Worm (Caenorhabditis elegans) whole organism, mixed stage, embryonic: Measurements from ENCODE around the gene C15H9.2.

Experiments
- M03D4.4 ChIP-seq: sonication (generic microtip); optimal IDR thresholded peaks from 2 replicates; lab custom pipeline; 2017; ENCODE audit warnings: mild to moderate bottlenecking, missing genetic modification characterization, missing compliant biosample characterization
- bed-3 ChIP-seq: fragments of 200-800 bp; sonication (Bioruptor generic); optimal IDR thresholded peaks from 3 replicates; lab custom pipeline; 2018; ENCODE audit warnings: mild to moderate bottlenecking, missing genetic modification characterization, moderate library complexity, missing compliant biosample characterization
- blmp-1 ChIP-seq: fragments of 150-350 bp; optimal IDR thresholded peaks from 2 replicates; lab custom pipeline; 2014; ENCODE audit warnings: missing biosample characterization, missing genetic modification characterization
- ceh-43 ChIP-seq: fragments of 200-800 bp; sonication (Bioruptor generic); optimal IDR thresholded peaks from 2 replicates; lab custom pipeline; 2018; ENCODE audit warnings: mild to moderate bottlenecking, missing genetic modification characterization, moderate library complexity, missing compliant biosample characterization
- ceh-83 ChIP-seq: fragments of 200-800 bp; sonication (Bioruptor generic); optimal IDR thresholded peaks from 2 replicates; lab custom pipeline; 2018; ENCODE audit warnings: mild to moderate bottlenecking, missing genetic modification characterization, missing compliant biosample characterization
- ces-1 ChIP-seq: fragments of 150-350 bp; optimal IDR thresholded peaks from 2 replicates; lab custom pipeline; 2014; ENCODE audit warnings: missing biosample characterization, missing genetic modification reagents, missing genetic modification characterization
- cnd-1 ChIP-seq: fragments of 200-800 bp; sonication (Bioruptor generic); optimal IDR thresholded peaks from 2 replicates; lab custom pipeline; 2018; ENCODE audit warnings: mild to moderate bottlenecking, missing genetic modification characterization, missing compliant biosample characterization
- drap-1 ChIP-seq: fragments of 200-800 bp; sonication (Bioruptor generic); optimal IDR thresholded peaks from 3 replicates; lab custom pipeline; 2018; ENCODE audit warnings: mild to moderate bottlenecking, missing genetic modification characterization, missing compliant biosample characterization
- elt-1 ChIP-seq: sonication (generic microtip); optimal IDR thresholded peaks from 2 replicates; lab custom pipeline; 2017; ENCODE audit warnings: missing genetic modification characterization, mild to moderate bottlenecking, missing compliant biosample characterization, antibody characterized with exemption, moderate library complexity, borderline replicate concordance; ENCODE audit not compliant: insufficient read depth
- elt-3 ChIP-seq: fragments of 150-350 bp; optimal IDR thresholded peaks from 2 replicates; lab custom pipeline; 2014; ENCODE audit warnings: missing biosample characterization, missing genetic modification characterization
- flh-1 ChIP-seq: fragments of 200-800 bp; sonication (Bioruptor generic); optimal IDR thresholded peaks from 2 replicates; lab custom pipeline; 2018; ENCODE audit warnings: mild to moderate bottlenecking, missing genetic modification characterization, moderate library complexity, missing compliant biosample characterization
- ham-2 ChIP-seq: fragments of 200-800 bp; sonication (Bioruptor generic); optimal IDR thresholded peaks from 2 replicates; lab custom pipeline; 2018; ENCODE audit warnings: mild to moderate bottlenecking, missing genetic modification characterization, missing compliant biosample characterization
- hlh-1 ChIP-seq: fragments of 150-350 bp; optimal IDR thresholded peaks from 2 replicates; lab custom pipeline; 2014; ENCODE audit warnings: missing biosample characterization, missing genetic modification reagents, missing genetic modification characterization
- lin-13 ChIP-seq: fragments of 150-350 bp; optimal IDR thresholded peaks from 2 replicates; lab custom pipeline; 2014; ENCODE audit warnings: missing biosample characterization, missing genetic modification characterization
- mab-5 ChIP-seq: fragments of 150-350 bp; optimal IDR thresholded peaks from 2 replicates; lab custom pipeline; 2014; ENCODE audit warnings: missing biosample characterization, missing genetic modification characterization
- mep-1 ChIP-seq: fragments of 150-350 bp; optimal IDR thresholded peaks from 2 replicates; lab custom pipeline; 2017; ENCODE audit warnings: missing biosample characterization, missing genetic modification reagents, missing genetic modification characterization, inconsistent platforms
- mls-2 ChIP-seq: sonication (generic microtip); optimal IDR thresholded peaks from 2 replicates; lab custom pipeline; 2016; ENCODE audit warnings: mild to moderate bottlenecking, missing genetic modification characterization, moderate library complexity, missing compliant biosample characterization
- nhr-12 ChIP-seq: fragments of 150-350 bp; optimal IDR thresholded peaks from 2 replicates; lab custom pipeline; 2014; ENCODE audit warnings: missing biosample characterization, missing genetic modification characterization
- nhr-2 ChIP-seq: fragments of 150-350 bp; optimal IDR thresholded peaks from 2 replicates; lab custom pipeline; 2014; ENCODE audit warnings: missing biosample characterization, missing genetic modification characterization
- nhr-237 ChIP-seq: fragments of 150-350 bp; optimal IDR thresholded peaks from 2 replicates; lab custom pipeline; 2014; ENCODE audit warnings: missing biosample characterization, missing genetic modification characterization
- nhr-28 ChIP-seq: fragments of 150-350 bp; optimal IDR thresholded peaks from 2 replicates; lab custom pipeline; 2014; ENCODE audit warnings: missing biosample characterization, missing genetic modification characterization
- nhr-76 ChIP-seq: sonication (generic microtip); optimal IDR thresholded peaks from 2 replicates; lab custom pipeline; 2017; ENCODE audit warnings: missing biosample characterization, missing genetic modification characterization
- pha-4 ChIP-seq: fragments of 150-350 bp; optimal IDR thresholded peaks from 2 replicates; lab custom pipeline; 2018; ENCODE audit warnings: missing biosample characterization, missing genetic modification reagents, missing genetic modification characterization
- sem-2 ChIP-seq: fragments of 200-800 bp; sonication (Bioruptor generic); optimal IDR thresholded peaks from 2 replicates; lab custom pipeline; 2018; ENCODE audit warnings: mild to moderate bottlenecking, missing genetic modification characterization, missing compliant biosample characterization
- snpc-4 ChIP-seq: fragments of 150-350 bp; optimal IDR thresholded peaks from 2 replicates; lab custom pipeline; 2014; ENCODE audit warnings: missing biosample characterization, missing genetic modification characterization
- sptf-1 ChIP-seq: sonication (generic microtip); optimal IDR thresholded peaks from 2 replicates; lab custom pipeline; 2017; ENCODE audit warnings: mild to moderate bottlenecking, missing genetic modification characterization, moderate library complexity, missing compliant biosample characterization
- tbx-8 ChIP-seq: fragments of 200-800 bp; sonication (Bioruptor generic); optimal IDR thresholded peaks from 2 replicates; lab custom pipeline; 2018; ENCODE audit warnings: mild to moderate bottlenecking, missing genetic modification characterization, moderate library complexity, missing compliant biosample characterization
- unc-120 ChIP-seq: sonication (generic microtip); optimal IDR thresholded peaks from 2 replicates; lab custom pipeline; 2017; ENCODE audit warnings: missing genetic modification characterization, missing compliant biosample characterization; ENCODE audit not compliant: poor library complexity, severe bottlenecking
- unc-39 ChIP-seq: fragments of 150-350 bp; optimal IDR thresholded peaks from 2 replicates; lab custom pipeline; 2014; ENCODE audit warnings: missing biosample characterization, missing genetic modification characterization
- unc-62 ChIP-seq: fragments of 150-350 bp; optimal IDR thresholded peaks from 2 replicates; lab custom pipeline; 2014; ENCODE audit warnings: missing biosample characterization, missing genetic modification reagents, missing genetic modification characterization
- ztf-11 ChIP-seq: fragments of 150-350 bp; optimal IDR thresholded peaks from 2 replicates; lab custom pipeline; 2014; ENCODE audit warnings: missing biosample characterization, missing genetic modification characterization

C15H9.2 gene

ce11 chrX:6084439-6084838 lies 33.9 kb upstream of the C15H9.2 start, which contains the start of gene C45B2.2:
Gene C45B2.2, plus strand, starts transcription at chrX:6084739.
- TF ChIP-seq ham-2 (no peak), bed-3 (GFP tag; lab: Kevin White, UChicago) (no peak), nhr-237 (no peak)

- TF ChIP-seq unc-39 (no peak), lin-13 (tag; lab: Kevin White, UChicago) (no peak), cnd-1 (tag; lab: Kevin White, UChicago) (no peak), mep-1 (tag; lab: Kevin White, UChicago) (no peak), nhr-2 (tag; lab: Kevin White, UChicago) (no peak), mab-5 (tag; lab: Kevin White, UChicago) (no peak), mls-2 (no peak), bed-3 (GFP tag; lab: Kevin White, UChicago) (no peak), unc-62 (GFP tag; lab: Kevin White, UChicago) (no peak), elt-1 (tag; lab: Kevin White, UChicago) (no peak)
Observed at ce11 chrX:6085824-6086223, 32.5 kb upstream of the C15H9.2 start, which contains the start of gene C45B2.1. Gene C45B2.1, plus strand, starts transcription at chrX:6086124.

ce11 chrX:6087676-6088075 lies 30.6 kb upstream of the C15H9.2 start, which contains the start of gene C45B2.8:
Gene C45B2.8, plus strand, starts transcription at chrX:6087976.
- TF ChIP-seq nhr-237 (no peak), nhr-76 (tag; lab: Kevin White, UChicago) (no peak), sptf-1 (tag; lab: Kevin White, UChicago) (no peak), tbx-8 (GFP tag; lab: Kevin White, UChicago) (no peak), elt-3 (tag; lab: Kevin White, UChicago) (no peak), nhr-12 (tag; lab: Kevin White, UChicago) (no peak), unc-39 (no peak), unc-62 (GFP tag; lab: Kevin White, UChicago) (no peak), bed-3 (GFP tag; lab: Kevin White, UChicago) (no peak), lin-13 (tag; lab: Kevin White, UChicago) (no peak), elt-1 (tag; lab: Kevin White, UChicago) (no peak), ztf-11 (tag; lab: Kevin White, UChicago) (no peak), pha-4 (no peak), blmp-1 (no peak), drap-1 (GFP tag; lab: Kevin White, UChicago) (no peak)

- TF ChIP-seq blmp-1 (no peak), snpc-4 (tag; lab: Kevin White, UChicago) (no peak), hlh-1 (tag; lab: Kevin White, UChicago) (no peak), ces-1 (GFP tag; lab: Kevin White, UChicago) (no peak), unc-120 (no peak), nhr-237 (no peak), tbx-8 (GFP tag; lab: Kevin White, UChicago) (no peak), flh-1 (GFP tag; lab: Kevin White, UChicago) (no peak), unc-62 (GFP tag; lab: Kevin White, UChicago) (no peak), nhr-2 (tag; lab: Kevin White, UChicago) (no peak), lin-13 (tag; lab: Kevin White, UChicago) (no peak), M03D4.4 (tag; lab: Kevin White, UChicago) (no peak), mab-5 (tag; lab: Kevin White, UChicago) (no peak), sptf-1 (tag; lab: Kevin White, UChicago) (no peak), ceh-43 (GFP tag; lab: Kevin White, UChicago) (no peak), unc-39 (no peak), mep-1 (tag; lab: Kevin White, UChicago) (no peak), pha-4 (no peak)
Observed at ce11 chrX:6088718-6089117, 29.6 kb upstream of the C15H9.2 start.

- TF ChIP-seq M03D4.4 (tag; lab: Kevin White, UChicago) (no peak), nhr-28 (tag; lab: Kevin White, UChicago) (no peak), hlh-1 (tag; lab: Kevin White, UChicago) (no peak), blmp-1 (no peak), drap-1 (GFP tag; lab: Kevin White, UChicago) (no peak), cnd-1 (tag; lab: Kevin White, UChicago) (no peak), elt-1 (tag; lab: Kevin White, UChicago) (no peak), ceh-83 (GFP tag; lab: Kevin White, UChicago) (no peak), nhr-76 (tag; lab: Kevin White, UChicago) (no peak), sem-2 (GFP tag; lab: Kevin White, UChicago) (no peak), ham-2 (no peak)
Observed at ce11 chrX:6090779-6091178, 27.5 kb upstream of the C15H9.2 start.
